Fruit fly (Drosophila melanogaster) whole organism, embryonic: Measurements from ENCODE around the gene CG5861.
A peak's percentile ranks its signal among the peaks of the same experiment; 100 is the strongest.

Experiments
- Bgb ChIP-seq: fragments of 200-800 bp; sonication (Bioruptor generic); IDR thresholded peaks from 2 replicates; pipeline ENCODE4 v1.3.6; 2022; ENCODE audit warnings: missing biosample characterization, missing genetic modification characterization; ENCODE audit not compliant: partially characterized antibody
- Blimp-1 ChIP-seq: fragments of 200-800 bp; sonication (Bioruptor generic); optimal IDR thresholded peaks from 3 replicates; lab custom pipeline; 2018; ENCODE audit warnings: missing biosample characterization, missing genetic modification characterization, mild to moderate bottlenecking, moderate library complexity, missing genetic modification reagents
- C15 ChIP-seq: fragments of 200-800 bp; sonication (Bioruptor generic); IDR thresholded peaks from 3 replicates; pipeline ENCODE4 v1.3.6; 2022; ENCODE audit warnings: missing biosample characterization, missing genetic modification characterization
- CG10147 ChIP-seq: fragments of 200-800 bp; sonication (Bioruptor generic); optimal IDR thresholded peaks from 2 replicates; lab custom pipeline; 2019; ENCODE audit warnings: missing biosample characterization, mild to moderate bottlenecking, missing genetic modification characterization, moderate library complexity
- CG10979 ChIP-seq: fragments of 200-800 bp; sonication (Bioruptor generic); optimal IDR thresholded peaks from 2 replicates; lab custom pipeline; 2018; ENCODE audit warnings: missing biosample characterization, mild to moderate bottlenecking, missing genetic modification characterization, moderate library complexity
- CG11695 ChIP-seq: fragments of 200-800 bp; sonication (Bioruptor generic); IDR thresholded peaks from 3 replicates; pipeline ENCODE4 v1.3.6; 2022; ENCODE audit warnings: missing biosample characterization, missing genetic modification characterization
- CG12391 ChIP-seq: fragments of 200-800 bp; sonication (Bioruptor generic); optimal IDR thresholded peaks from 3 replicates; lab custom pipeline; 2018; ENCODE audit warnings: missing biosample characterization, mild to moderate bottlenecking, missing genetic modification characterization, moderate library complexity
- CG15601 ChIP-seq: fragments of 200-800 bp; sonication (Bioruptor generic); optimal IDR thresholded peaks from 3 replicates; lab custom pipeline; 2019; ENCODE audit warnings: missing biosample characterization, mild to moderate bottlenecking, missing genetic modification characterization, moderate library complexity
- CG15696 ChIP-seq: fragments of 200-800 bp; sonication (Bioruptor generic); optimal IDR thresholded peaks from 2 replicates; lab custom pipeline; 2019; ENCODE audit warnings: missing biosample characterization, mild to moderate bottlenecking, missing genetic modification characterization, moderate library complexity
- CG17328 ChIP-seq: fragments of 200-800 bp; sonication (Bioruptor generic); IDR thresholded peaks from 2 replicates; pipeline ENCODE4 v1.3.6; 2022; ENCODE audit warnings: missing biosample characterization, missing genetic modification characterization
- CG17361 ChIP-seq: fragments of 200-800 bp; sonication (Bioruptor generic); IDR thresholded peaks from 3 replicates; pipeline ENCODE4 v1.3.6; 2022; ENCODE audit warnings: missing biosample characterization, missing genetic modification characterization
- CG18262 ChIP-seq: fragments of 200-800 bp; optimal IDR thresholded peaks from 3 replicates; lab custom pipeline; 2019; ENCODE audit warnings: missing biosample characterization, mild to moderate bottlenecking, missing genetic modification characterization, moderate library complexity
- CG6254 ChIP-seq: fragments of 200-800 bp; sonication (Bioruptor generic); optimal IDR thresholded peaks from 3 replicates; lab custom pipeline; 2017; ENCODE audit warnings: mild to moderate bottlenecking, missing biosample characterization, missing genetic modification reagents, missing genetic modification characterization
- CG7372 ChIP-seq: fragments of 200-800 bp; sonication (Bioruptor generic); IDR thresholded peaks from 2 replicates; pipeline ENCODE4 v1.3.6; 2022; ENCODE audit warnings: missing biosample characterization, missing genetic modification characterization
- CG7556 ChIP-seq: fragments of 200-800 bp; sonication (Bioruptor generic); optimal IDR thresholded peaks from 2 replicates; lab custom pipeline; 2017; ENCODE audit warnings: missing biosample characterization, mild to moderate bottlenecking, missing genetic modification characterization
- CG8924 ChIP-seq: fragments of 200-800 bp; optimal IDR thresholded peaks from 3 replicates; lab custom pipeline; 2019; ENCODE audit warnings: missing biosample characterization, mild to moderate bottlenecking, missing genetic modification characterization, moderate library complexity
- CG9215 ChIP-seq: fragments of 200-800 bp; sonication (Bioruptor generic); IDR thresholded peaks from 2 replicates; pipeline ENCODE4 v1.3.6; 2022; ENCODE audit warnings: missing biosample characterization, missing genetic modification characterization
- D ChIP-seq, 2 experiments: fragments of 200-800 bp in 1 of 2; fragments of >200 bp in 1 of 2; sonication (Bioruptor generic) in 1 of 2; optimal IDR thresholded peaks; 2 replicates in 1 of 2; 3 replicates in 1 of 2; lab custom pipeline; 2017; ENCODE audit warnings: mild to moderate bottlenecking in 1 of 2, missing biosample characterization in 1 of 2, missing genetic modification characterization in 1 of 2, missing genetic modification reagents in 1 of 2
- Eip74EF ChIP-seq, 2 experiments: fragments of 200-800 bp in 1 of 2; fragments of >200 bp in 1 of 2; sonication (Bioruptor generic) in 1 of 2; optimal IDR thresholded peaks; 2 replicates each; lab custom pipeline; 2017 to 2019; ENCODE audit warnings: missing biosample characterization in 2 of 2, missing genetic modification characterization in 2 of 2, mild to moderate bottlenecking in 1 of 2, moderate library complexity in 1 of 2
- Ets65A ChIP-seq: fragments of 200-800 bp; sonication (Bioruptor generic); peaks from one replicate; lab custom pipeline; 2016; ENCODE audit warnings: missing biosample characterization, missing genetic modification characterization
- HLHmδ ChIP-seq: fragments of 200-800 bp; sonication (Bioruptor generic); optimal IDR thresholded peaks from 2 replicates; lab custom pipeline; 2018; ENCODE audit warnings: missing biosample characterization, mild to moderate bottlenecking, missing genetic modification characterization, moderate library complexity
- Hand ChIP-seq: fragments of 200-800 bp; sonication (Bioruptor generic); optimal IDR thresholded peaks from 2 replicates; lab custom pipeline; 2017; ENCODE audit warnings: mild to moderate bottlenecking, missing biosample characterization, missing genetic modification reagents, missing genetic modification characterization
- Med ChIP-seq: fragments of 200-800 bp; sonication (Bioruptor generic); peaks from one replicate; lab custom pipeline; 2016; ENCODE audit warnings: missing biosample characterization, missing genetic modification characterization, mild to moderate bottlenecking, inconsistent platforms, moderate library complexity
- Ssrp ChIP-seq: fragments of 200-800 bp; sonication (Bioruptor generic); optimal IDR thresholded peaks from 2 replicates; lab custom pipeline; 2018; ENCODE audit warnings: missing biosample characterization, mild to moderate bottlenecking, missing genetic modification characterization, moderate library complexity
- Xrp1 ChIP-seq: fragments of 200-800 bp; sonication (Bioruptor generic); IDR thresholded peaks from 2 replicates; pipeline ENCODE4 v1.3.6; 2022; ENCODE audit warnings: missing biosample characterization, missing genetic modification characterization
- bsh ChIP-seq, 2 experiments: fragments of 200-800 bp; sonication (Bioruptor generic); optimal IDR thresholded peaks; 2 replicates each; lab custom pipeline; 2017 to 2018; ENCODE audit warnings: mild to moderate bottlenecking in 2 of 2, missing biosample characterization in 2 of 2, missing genetic modification characterization in 2 of 2, moderate library complexity in 1 of 2
- chm ChIP-seq: fragments of 200-800 bp; sonication (Bioruptor generic); IDR thresholded peaks from 2 replicates; pipeline ENCODE4 v1.3.6; 2022; ENCODE audit warnings: missing biosample characterization, missing genetic modification characterization
- ci ChIP-seq: fragments of 200-800 bp; sonication (Bioruptor generic); IDR thresholded peaks from 3 replicates; pipeline ENCODE4 v1.3.6; 2022; ENCODE audit warnings: missing biosample characterization, missing genetic modification characterization
- crc ChIP-seq: fragments of 200-800 bp; sonication (Bioruptor generic); optimal IDR thresholded peaks from 2 replicates; lab custom pipeline; 2016; ENCODE audit warnings: missing biosample characterization, missing genetic modification characterization
- croc ChIP-seq: fragments of 200-800 bp; sonication (Bioruptor generic); conservative IDR thresholded peaks from 3 replicates; pipeline ENCODE4 v1.3.6; 2022; ENCODE audit warnings: missing biosample characterization, missing genetic modification characterization
- crol ChIP-seq: fragments of 200-800 bp; sonication (Bioruptor generic); IDR thresholded peaks from 2 replicates; pipeline ENCODE4 v1.3.6; 2022; ENCODE audit warnings: missing biosample characterization, missing genetic modification characterization
- dati ChIP-seq: fragments of 200-800 bp; sonication (Bioruptor generic); IDR thresholded peaks from 2 replicates; pipeline ENCODE4 v1.3.6; 2022; ENCODE audit warnings: missing biosample characterization, missing genetic modification characterization
- gem ChIP-seq: fragments of 200-800 bp; sonication (Bioruptor generic); optimal IDR thresholded peaks from 2 replicates; lab custom pipeline; 2019; ENCODE audit warnings: missing biosample characterization, mild to moderate bottlenecking, missing genetic modification characterization, moderate library complexity
- grn ChIP-seq: fragments of 200-800 bp; sonication (Bioruptor generic); optimal IDR thresholded peaks from 3 replicates; lab custom pipeline; 2017; ENCODE audit warnings: missing biosample characterization, missing genetic modification characterization
- lola ChIP-seq, 3 experiments: fragments of >200 bp in 2 of 3; fragments of 200-800 bp in 1 of 3; sonication (Bioruptor generic) in 1 of 3; optimal IDR thresholded peaks; 2 replicates each; lab custom pipeline; 2017 to 2019; ENCODE audit warnings: missing biosample characterization in 3 of 3, missing genetic modification characterization in 3 of 3, mild to moderate bottlenecking in 1 of 3, moderate library complexity in 1 of 3
- mld ChIP-seq: fragments of 200-800 bp; sonication (Bioruptor generic); IDR thresholded peaks from 3 replicates; pipeline ENCODE4 v1.3.6; 2022; ENCODE audit warnings: missing biosample characterization, missing genetic modification characterization; ENCODE audit not compliant: partially characterized antibody
- pb ChIP-seq: fragments of 200-800 bp; sonication (Bioruptor generic); optimal IDR thresholded peaks from 3 replicates; lab custom pipeline; 2016; ENCODE audit warnings: missing biosample characterization, missing genetic modification characterization
- phol ChIP-seq: fragments of 200-800 bp; sonication (Bioruptor generic); optimal IDR thresholded peaks from 3 replicates; lab custom pipeline; 2018; ENCODE audit warnings: missing biosample characterization, mild to moderate bottlenecking, missing genetic modification characterization, moderate library complexity
- rib ChIP-seq: fragments of 200-800 bp; sonication (Bioruptor generic); IDR thresholded peaks from 2 replicates; pipeline ENCODE4 v1.3.6; 2022; ENCODE audit warnings: missing biosample characterization, missing genetic modification characterization
- row ChIP-seq: fragments of 200-800 bp; sonication (Bioruptor generic); IDR thresholded peaks from 3 replicates; pipeline ENCODE4 v1.3.6; 2022; ENCODE audit warnings: missing biosample characterization, missing genetic modification characterization
- tio ChIP-seq: fragments of 200-800 bp; sonication (Bioruptor generic); optimal IDR thresholded peaks from 2 replicates; lab custom pipeline; 2017; ENCODE audit warnings: missing biosample characterization, missing genetic modification characterization, inconsistent platforms
- twi ChIP-seq: fragments of 200-800 bp; optimal IDR thresholded peaks from 2 replicates; lab custom pipeline; 2019; ENCODE audit warnings: missing biosample characterization, mild to moderate bottlenecking, missing genetic modification characterization, moderate library complexity
- vvl ChIP-seq: fragments of 200-800 bp; sonication (Bioruptor generic); IDR thresholded peaks from 2 replicates; pipeline ENCODE4 v1.3.6; 2022; ENCODE audit warnings: missing biosample characterization, missing genetic modification characterization

The CG5861 gene

dm6 chr2L:16281419-16282076 is 25.6 kb downstream of the CG5861 start (continued):
- TF ChIP-seq crc: no peak
- peak; percentile 39 for TF ChIP-seq CG18262 (tag; lab: Kevin White, UChicago)
- peak; percentile 8 for TF ChIP-seq CG15696
- TF ChIP-seq chm (GFP tag; lab: Robert Waterston, UW): no peak
- TF ChIP-seq pb: no peak
- TF ChIP-seq HLHmδ (GFP tag; lab: Kevin White, UChicago): peak; percentile 35
- TF ChIP-seq CG10147 (GFP tag; lab: Kevin White, UChicago): no peak
- peak; percentile 13 for TF ChIP-seq CG7556 (GFP tag; lab: Kevin White, UChicago)
- TF ChIP-seq gem: peak; percentile 42
- TF ChIP-seq bsh (GFP tag; optimal IDR thresholded peaks at IDR 0.05; lab: Kevin White, UChicago): peak; percentile 23 to 34
- peak; percentile 16 for TF ChIP-seq CG15601
- peak; percentile 83 for TF ChIP-seq crol (GFP tag; lab: Robert Waterston, UW)
- peak; percentile 7 for TF ChIP-seq CG12391
- no peak for TF ChIP-seq CG17328 (GFP tag; lab: Robert Waterston, UW)
- peak; percentile 31; the same call in 1 of the 3 replicates for TF ChIP-seq ci
- peak; percentile 13 for TF ChIP-seq Blimp-1 (GFP tag; lab: Kevin White, UChicago)
- no peak for TF ChIP-seq Bgb (GFP tag; lab: Robert Waterston, UW)
- TF ChIP-seq CG17361 (GFP tag; lab: Robert Waterston, UW): 0 out of 3 replicates have a peak, but pooled peaks have one; percentile 26
- TF ChIP-seq dati (GFP tag; lab: Robert Waterston, UW): no peak
- 0 out of 3 replicates have a peak, but pooled peaks have one; percentile 20 for TF ChIP-seq row (GFP tag; lab: Robert Waterston, UW)
- TF ChIP-seq twi (tag; lab: Kevin White, UChicago): peak; percentile 22
- no peak for TF ChIP-seq mld (GFP tag; lab: Robert Waterston, UW)
- TF ChIP-seq CG6254 (GFP tag; lab: Kevin White, UChicago): no peak
- TF ChIP-seq D (optimal IDR thresholded peaks at IDR 0.05; lab: Kevin White, UChicago): no peak
- no peak for TF ChIP-seq D (GFP tag; optimal IDR thresholded peaks at IDR 0.05; lab: Kevin White, UChicago)
- TF ChIP-seq tio (GFP tag; lab: Kevin White, UChicago): peak; percentile 4
- TF ChIP-seq CG11695: no peak
- no peak for TF ChIP-seq croc (GFP tag; lab: Robert Waterston, UW)
- TF ChIP-seq vvl: peak; percentile 22; the same call in 1 of the 2 replicates
- TF ChIP-seq Ets65A (GFP tag; lab: Kevin White, UChicago): peak; percentile 38
- TF ChIP-seq CG7372: no peak
- peak in 1 of 3 experiments; percentile 52 for TF ChIP-seq lola (GFP tag; optimal IDR thresholded peaks at IDR 0.05; lab: Kevin White, UChicago)
- TF ChIP-seq Eip74EF (GFP tag; optimal IDR thresholded peaks at IDR 0.05; lab: Kevin White, UChicago): no peak
- peak; percentile 14; the same call in 1 of the 2 replicates for TF ChIP-seq rib (GFP tag; lab: Robert Waterston, UW)
- peak; percentile 11 for TF ChIP-seq CG10979 (tag; lab: Kevin White, UChicago)
- no peak for TF ChIP-seq C15 (GFP tag; lab: Robert Waterston, UW)
- TF ChIP-seq Hand (GFP tag; lab: Kevin White, UChicago): no peak
- peak; percentile 26 for TF ChIP-seq Ssrp
- TF ChIP-seq Xrp1: 0 out of 2 replicates have a peak, but pooled peaks have one; percentile 15
- no peak for TF ChIP-seq grn
- TF ChIP-seq CG9215 (GFP tag; lab: Robert Waterston, UW): no peak
- peak; percentile 46 for TF ChIP-seq Med (GFP tag; lab: Kevin White, UChicago)
- TF ChIP-seq CG8924 (tag; lab: Kevin White, UChicago): peak; percentile 15
- peak; percentile 6 for TF ChIP-seq phol
